Fruit fly (Drosophila melanogaster) ovary, adult (tissue): ENCODE results near the gene CG1999.

Experiments used
- CG17801 ChIP-seq: fragments of 200-800 bp; optimal IDR thresholded peaks from 2 replicates; lab custom pipeline; 2019; ENCODE audit warnings: missing biosample characterization, mild to moderate bottlenecking, missing genetic modification characterization, moderate library complexity; ENCODE audit not compliant: partially characterized antibody

Gene CG1999

dm6 chrX:7377840-7378239, 19.2 kb downstream of the CG1999 start, which contains the start of gene CheA7a:
Gene CheA7a, plus strand, starts transcription at chrX:7378140.
- no peak for TF ChIP-seq CG17801 (GFP tag; lab: Kevin White, UChicago)

- no peak for TF ChIP-seq CG17801 (GFP tag; lab: Kevin White, UChicago)
Observed at dm6 chrX:7379569-7379968, 21.0 kb downstream of the CG1999 start.

- no peak for TF ChIP-seq CG17801 (GFP tag; lab: Kevin White, UChicago)
Observed at dm6 chrX:7382890-7383289, 24.3 kb downstream of the CG1999 start, which contains the start of gene CG42781. Gene CG42781, minus strand, starts transcription at chrX:7382990.

dm6 chrX:7403074-7403473, 44.5 kb downstream of the CG1999 start, which contains the start of gene CG15035:
Gene CG15035, minus strand, starts transcription at chrX:7403174.
- no peak for TF ChIP-seq CG17801 (GFP tag; lab: Kevin White, UChicago)

dm6 chrX:7405697-7406096, 47.1 kb downstream of the CG1999 start, which contains the start of gene CG1677:
Gene CG1677, minus strand, starts transcription at chrX:7405797.
- TF ChIP-seq CG17801 (GFP tag; lab: Kevin White, UChicago): no peak

- TF ChIP-seq CG17801 (GFP tag; lab: Kevin White, UChicago): no peak
Observed at dm6 chrX:7406908-7407307, 48.3 kb downstream of the CG1999 start, which contains the start of gene CG32727. Gene CG32727, plus strand, starts transcription at chrX:7407208.
